Fruit fly (Drosophila melanogaster): ENCODE results near the gene Ing5.

Gene Ing5

DNA sequence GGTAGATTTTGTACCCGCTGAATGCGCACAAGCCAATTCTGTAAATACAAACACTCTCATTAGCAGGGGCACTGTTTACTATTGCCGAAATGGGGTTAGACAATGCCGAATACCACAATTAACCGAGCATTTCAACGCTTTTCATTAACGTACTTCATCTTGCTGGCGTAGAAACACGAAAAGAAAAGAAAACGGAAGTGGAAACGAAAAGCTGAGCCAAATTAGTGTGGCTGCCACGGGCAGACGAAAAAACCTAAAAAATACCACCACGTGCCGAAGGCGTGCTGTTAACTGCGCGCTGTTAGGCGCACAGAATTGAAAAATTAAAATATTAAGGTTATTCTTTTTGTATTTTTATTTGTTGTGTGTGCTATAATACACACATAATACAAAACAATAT is 7.8 kb upstream of the Ing5 start, which contains the start of gene RpL24:
Gene RpL24, minus strand, starts transcription at position 229 of the 400 bp plus-strand sequence.
- TF ChIP-seq Clk (GFP tag; optimal IDR thresholded peaks at IDR 0.05): peak; percentile 65
- TF ChIP-seq CG5204 (GFP tag; optimal IDR thresholded peaks at IDR 0.05): peak; percentile 89
- TF ChIP-seq bab1 (GFP tag; optimal IDR thresholded peaks at IDR 0.05): peak; percentile 99
- peak; percentile 87 for TF ChIP-seq pad (GFP tag; optimal IDR thresholded peaks at IDR 0.05)
- TF ChIP-seq CG7045 (GFP tag; optimal IDR thresholded peaks at IDR 0.05): peak; percentile 89
- no peak for TF ChIP-seq kay (GFP tag; ENCODE audit: borderline replicate concordance)
- peak; percentile 91 for TF ChIP-seq CG12768 (GFP tag; optimal IDR thresholded peaks at IDR 0.05)
- peak; percentile 98 for TF ChIP-seq Crg-1 (GFP tag; optimal IDR thresholded peaks at IDR 0.05)
- TF ChIP-seq CG1620 (GFP tag; optimal IDR thresholded peaks at IDR 0.05): peak; percentile 98
- TF ChIP-seq CG11617 (GFP tag; optimal IDR thresholded peaks at IDR 0.05): peak; percentile 97
- peak; percentile 85 for TF ChIP-seq CG14711 (tag; optimal IDR thresholded peaks at IDR 0.05)
- TF ChIP-seq Hr96 (GFP tag; optimal IDR thresholded peaks at IDR 0.05): peak; percentile 90
- peak; percentile 95 for TF ChIP-seq ovo (GFP tag; optimal IDR thresholded peaks at IDR 0.05)
- peak; percentile 85 for TF ChIP-seq toe (GFP tag; optimal IDR thresholded peaks at IDR 0.05)
- peak; percentile 88 for TF ChIP-seq CG33017 (tag; optimal IDR thresholded peaks at IDR 0.05)
- peak; percentile 99 for TF ChIP-seq Mnt (GFP tag; optimal IDR thresholded peaks at IDR 0.05)
- peak; percentile 96 for TF ChIP-seq CG7101 (tag; optimal IDR thresholded peaks at IDR 0.05)
- peak; percentile 77 for TF ChIP-seq tj (GFP tag; optimal IDR thresholded peaks at IDR 0.05)
- no peak for TF ChIP-seq cnc (optimal IDR thresholded peaks at IDR 0.05)
- peak; percentile 79 for TF ChIP-seq cic (GFP tag; optimal IDR thresholded peaks at IDR 0.05)

DNA sequence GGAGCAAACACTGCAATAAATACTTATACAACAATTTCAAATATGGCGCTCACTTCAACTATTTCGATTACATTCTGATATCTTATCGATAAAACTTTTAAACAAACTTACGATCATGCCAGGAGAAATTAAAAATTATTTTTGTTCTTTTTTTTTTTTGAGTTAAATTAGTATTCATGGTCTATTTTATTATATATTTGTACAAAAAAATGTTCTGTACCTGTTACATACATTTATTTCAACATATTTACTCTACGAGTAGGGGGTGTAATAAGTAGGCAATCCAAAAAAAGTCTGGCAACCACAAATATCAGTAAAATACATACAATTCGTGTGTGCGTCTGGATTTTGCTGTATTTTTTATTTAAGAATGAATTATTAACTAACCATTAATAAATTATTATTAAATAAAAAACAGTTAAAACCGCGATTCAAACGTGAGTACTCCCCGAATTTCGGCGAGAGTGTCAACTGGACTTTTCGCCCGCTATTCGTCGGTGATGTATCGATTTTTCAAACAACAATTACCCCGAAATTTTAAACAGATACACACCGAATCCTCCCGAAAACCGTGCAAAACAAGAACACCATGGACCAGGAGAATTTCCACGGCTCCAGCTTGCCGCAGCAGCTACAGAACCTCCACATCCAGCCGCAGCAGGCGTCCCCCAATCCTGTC is 4.6 kb downstream of the Ing5 start, which contains the start of gene loqs:
Gene loqs, plus strand, starts transcription at position 302 of the 679 bp plus-strand sequence.
- TF ChIP-seq CG7101 (tag; optimal IDR thresholded peaks at IDR 0.05) (peak; percentile 49), bab1 (GFP tag; optimal IDR thresholded peaks at IDR 0.05) (peak; percentile 64), CG1620 (GFP tag; optimal IDR thresholded peaks at IDR 0.05) (peak; percentile 60), CG7045 (GFP tag; optimal IDR thresholded peaks at IDR 0.05) (no peak), Mnt (GFP tag; optimal IDR thresholded peaks at IDR 0.05) (no peak), Clk (GFP tag; optimal IDR thresholded peaks at IDR 0.05) (no peak), CG14711 (tag; optimal IDR thresholded peaks at IDR 0.05) (peak; percentile 56)

DNA sequence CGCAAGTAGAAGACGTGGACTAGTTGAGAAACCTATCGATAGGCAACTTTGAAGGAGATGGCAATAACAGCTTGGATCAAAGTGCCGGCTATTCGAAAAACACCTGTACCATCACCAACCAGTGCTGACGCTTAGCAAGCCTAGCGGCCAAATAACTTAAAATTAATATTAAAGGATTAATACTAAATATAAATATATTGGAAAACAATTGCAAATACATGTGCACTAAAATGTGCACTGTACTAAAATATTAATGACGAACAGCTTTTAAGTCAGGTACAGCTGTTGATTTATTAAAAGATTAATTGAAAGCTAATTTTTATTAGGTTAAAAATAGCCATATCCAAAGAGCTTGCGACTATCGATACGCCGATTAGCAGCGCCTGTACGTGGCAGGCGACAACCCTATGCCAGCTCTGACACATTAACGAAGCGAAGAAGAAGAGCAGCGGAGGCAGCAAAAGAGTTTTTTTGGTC is 8.6 kb downstream of the Ing5 start, which contains the start of the genes CG9302 and beta'COP:
Gene CG9302, minus strand, starts transcription at position 51 of the 477 bp plus-strand sequence.
Gene beta'COP, plus strand, starts transcription at position 415 of the 477 bp plus-strand sequence.
- TF ChIP-seq Hr96 (GFP tag; optimal IDR thresholded peaks at IDR 0.05): no peak
- peak; percentile 74 for TF ChIP-seq ovo (GFP tag; optimal IDR thresholded peaks at IDR 0.05)
- TF ChIP-seq CG5204 (GFP tag; optimal IDR thresholded peaks at IDR 0.05): no peak
- TF ChIP-seq CG11617 (GFP tag; optimal IDR thresholded peaks at IDR 0.05): peak; percentile 89
- peak; percentile 70 for TF ChIP-seq pad (GFP tag; optimal IDR thresholded peaks at IDR 0.05)
- TF ChIP-seq CG1620 (GFP tag; optimal IDR thresholded peaks at IDR 0.05): peak; percentile 82
- no peak for TF ChIP-seq kay (GFP tag; ENCODE audit: borderline replicate concordance)
- peak; percentile 72 for TF ChIP-seq CG7045 (GFP tag; optimal IDR thresholded peaks at IDR 0.05)
- no peak for TF ChIP-seq cnc (optimal IDR thresholded peaks at IDR 0.05)
- peak; percentile 64 for TF ChIP-seq tj (GFP tag; optimal IDR thresholded peaks at IDR 0.05)
- TF ChIP-seq CG12768 (GFP tag; optimal IDR thresholded peaks at IDR 0.05): peak; percentile 80
- TF ChIP-seq CG14711 (tag; optimal IDR thresholded peaks at IDR 0.05): peak; percentile 97
- peak; percentile 35 for TF ChIP-seq cic (GFP tag; optimal IDR thresholded peaks at IDR 0.05)
- TF ChIP-seq Clk (GFP tag; optimal IDR thresholded peaks at IDR 0.05): peak; percentile 69
- no peak for TF ChIP-seq toe (GFP tag; optimal IDR thresholded peaks at IDR 0.05)
- peak; percentile 83 for TF ChIP-seq bab1 (GFP tag; optimal IDR thresholded peaks at IDR 0.05)
- TF ChIP-seq CG7101 (tag; optimal IDR thresholded peaks at IDR 0.05): peak; percentile 78
- peak; percentile 70 for TF ChIP-seq CG33017 (tag; optimal IDR thresholded peaks at IDR 0.05)
- TF ChIP-seq Mnt (GFP tag; optimal IDR thresholded peaks at IDR 0.05): peak; percentile 69
- peak; percentile 49 for TF ChIP-seq Crg-1 (GFP tag; optimal IDR thresholded peaks at IDR 0.05)

DNA sequence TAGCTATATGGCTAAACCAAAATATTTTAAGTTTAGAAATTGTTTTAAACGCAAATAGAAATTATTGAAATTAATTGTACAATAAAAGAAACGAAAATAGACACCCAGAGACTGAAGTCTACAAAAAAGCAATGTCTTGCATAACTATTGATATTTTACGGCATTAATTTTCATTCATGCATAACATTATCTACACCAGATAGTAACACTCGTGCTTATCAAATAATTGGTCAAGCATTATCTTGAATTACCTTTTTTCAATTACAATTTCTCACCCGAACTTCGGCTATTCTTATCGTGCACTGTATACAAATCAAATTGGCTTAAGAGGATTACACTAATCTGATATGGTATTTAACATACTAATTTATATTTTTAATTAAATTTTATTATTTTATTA is 11.0 kb downstream of the Ing5 start:
- peak; percentile 71 for TF ChIP-seq cic (GFP tag; optimal IDR thresholded peaks at IDR 0.05)
- TF ChIP-seq cnc (optimal IDR thresholded peaks at IDR 0.05): no peak

DNA sequence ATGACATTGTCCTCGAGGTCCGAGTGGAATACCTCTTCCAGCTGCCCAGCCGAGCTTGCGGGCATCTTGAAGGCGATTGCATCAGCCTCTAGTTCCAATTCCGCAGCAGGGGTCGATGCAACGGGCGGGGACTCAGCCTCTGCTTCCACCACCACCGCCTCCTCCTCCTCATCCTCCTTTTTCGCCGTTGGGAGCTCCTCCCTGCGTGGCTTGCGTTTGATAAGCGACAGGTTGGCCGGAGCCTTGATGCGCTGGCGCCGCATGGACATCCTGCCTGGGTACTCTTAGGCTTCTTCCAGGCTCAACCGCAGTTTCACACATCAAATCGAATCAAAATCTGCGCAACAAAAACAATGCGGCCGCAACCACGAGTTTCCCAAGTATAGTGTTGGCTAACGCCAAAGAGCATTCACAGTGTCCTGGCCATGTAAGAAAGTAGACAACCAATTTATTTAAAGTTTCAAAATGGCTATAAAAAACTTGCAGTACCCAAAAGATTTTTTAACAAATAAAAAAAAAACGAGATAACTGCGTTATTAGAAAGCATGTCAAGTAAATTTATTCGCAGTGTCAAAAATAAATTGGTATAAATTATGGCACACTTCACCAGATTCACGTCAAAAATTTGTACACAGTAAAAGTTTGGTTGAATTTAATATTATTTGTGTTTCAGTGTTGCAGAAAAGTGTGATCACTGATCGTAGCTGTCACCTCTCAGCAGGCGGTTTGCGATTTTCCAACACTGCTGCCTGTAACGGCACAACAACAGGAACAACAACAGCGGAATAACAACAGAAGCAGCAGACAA is 13.5 kb downstream of the Ing5 start, which contains the start of the genes Bdp1 and CG6565:
Gene Bdp1, minus strand, starts transcription at position 456 of the 808 bp plus-strand sequence.
Gene CG6565, plus strand, starts transcription at position 585 of the 808 bp plus-strand sequence.
- TF ChIP-seq CG7045 (GFP tag; optimal IDR thresholded peaks at IDR 0.05) (peak; percentile 95), CG11617 (GFP tag; optimal IDR thresholded peaks at IDR 0.05) (peak; percentile 98), Mnt (GFP tag; optimal IDR thresholded peaks at IDR 0.05) (peak; percentile 97), cic (GFP tag; optimal IDR thresholded peaks at IDR 0.05) (peak; percentile 69), CG33017 (tag; optimal IDR thresholded peaks at IDR 0.05) (peak; percentile 93), CG14711 (tag; optimal IDR thresholded peaks at IDR 0.05) (peak; percentile 90), Crg-1 (GFP tag; optimal IDR thresholded peaks at IDR 0.05) (peak; percentile 99), CG12768 (GFP tag; optimal IDR thresholded peaks at IDR 0.05) (peak; percentile 98), cnc (optimal IDR thresholded peaks at IDR 0.05) (no peak), CG5204 (GFP tag; optimal IDR thresholded peaks at IDR 0.05) (peak; percentile 98), kay (GFP tag; ENCODE audit: borderline replicate concordance) (no peak), Clk (GFP tag; optimal IDR thresholded peaks at IDR 0.05) (peak; percentile 97), bab1 (GFP tag; optimal IDR thresholded peaks at IDR 0.05) (peak; percentile 96), toe (GFP tag; optimal IDR thresholded peaks at IDR 0.05) (peak; percentile 99), CG7101 (tag; optimal IDR thresholded peaks at IDR 0.05) (peak; percentile 97), Hr96 (GFP tag; optimal IDR thresholded peaks at IDR 0.05) (peak; percentile 99), tj (GFP tag; optimal IDR thresholded peaks at IDR 0.05) (peak; percentile 88), CG1620 (GFP tag; optimal IDR thresholded peaks at IDR 0.05) (peak; percentile 99), ovo (GFP tag; optimal IDR thresholded peaks at IDR 0.05) (peak; percentile 97), pad (GFP tag; optimal IDR thresholded peaks at IDR 0.05) (peak; percentile 94)

Data from whole organism, adult.